Fruit fly (Drosophila melanogaster) whole organism, embryonic: ENCODE measurements around the gene aqz.
A peak's percentile ranks its signal among the peaks of the same experiment; 100 is the strongest.

ENCODE experiments used
- ATbp ChIP-seq: fragments of 200-800 bp; sonication (Bioruptor generic); optimal IDR thresholded peaks from 2 replicates; lab custom pipeline; 2017; ENCODE audit warnings: missing biosample characterization, mild to moderate bottlenecking, missing genetic modification characterization, missing genetic modification reagents
- Antp ChIP-seq: fragments of 200-800 bp; sonication (Bioruptor generic); optimal IDR thresholded peaks from 3 replicates; lab custom pipeline; 2016; ENCODE audit warnings: missing biosample characterization, missing genetic modification characterization
- Asciz ChIP-seq: fragments of 200-800 bp; sonication (Bioruptor generic); optimal IDR thresholded peaks from 2 replicates; lab custom pipeline; 2017; ENCODE audit warnings: missing biosample characterization, mild to moderate bottlenecking, missing genetic modification characterization, missing genetic modification reagents
- BtbVII ChIP-seq: fragments of 200-800 bp; sonication (Bioruptor generic); optimal IDR thresholded peaks from 3 replicates; lab custom pipeline; 2017; ENCODE audit warnings: missing biosample characterization, mild to moderate bottlenecking, missing genetic modification characterization
- CG1024 ChIP-seq: fragments of 200-800 bp; sonication (Bioruptor generic); IDR thresholded peaks from 2 replicates; pipeline ENCODE4 v1.3.6; 2022; ENCODE audit warnings: missing biosample characterization, missing genetic modification characterization
- CG10959 ChIP-seq: fragments of 200-800 bp; sonication (Bioruptor generic); IDR thresholded peaks from 2 replicates; pipeline ENCODE4 v1.3.6; 2022; ENCODE audit warnings: missing biosample characterization, missing genetic modification characterization
- CG1233 ChIP-seq: fragments of 200-800 bp; sonication (Bioruptor generic); optimal IDR thresholded peaks from 4 replicates; lab custom pipeline; 2018; ENCODE audit warnings: missing biosample characterization, mild to moderate bottlenecking, missing genetic modification characterization
- CG1603 ChIP-seq: fragments of 200-800 bp; sonication (Bioruptor generic); optimal IDR thresholded peaks from 2 replicates; lab custom pipeline; 2019; ENCODE audit warnings: missing biosample characterization, mild to moderate bottlenecking, missing genetic modification characterization, moderate library complexity
- CG1647 ChIP-seq: fragments of 200-800 bp; sonication (Bioruptor generic); optimal IDR thresholded peaks from 3 replicates; lab custom pipeline; 2016; ENCODE audit warnings: missing biosample characterization, missing genetic modification characterization
- CG17802 ChIP-seq: fragments of 200-800 bp; sonication (Bioruptor generic); optimal IDR thresholded peaks from 2 replicates; lab custom pipeline; 2018; ENCODE audit warnings: missing biosample characterization, mild to moderate bottlenecking, missing genetic modification characterization, moderate library complexity
- CG1832 ChIP-seq: fragments of 200-800 bp; sonication (Bioruptor generic); optimal IDR thresholded peaks from 2 replicates; lab custom pipeline; 2017; ENCODE audit warnings: missing biosample characterization, mild to moderate bottlenecking, missing genetic modification characterization, inconsistent platforms
- CG2678 ChIP-seq: fragments of 200-800 bp; sonication (Bioruptor generic); optimal IDR thresholded peaks from 3 replicates; lab custom pipeline; 2019; ENCODE audit warnings: missing biosample characterization, mild to moderate bottlenecking, missing genetic modification characterization, moderate library complexity
- CG3995 ChIP-seq: fragments of 200-800 bp; sonication (Bioruptor generic); optimal IDR thresholded peaks from 3 replicates; lab custom pipeline; 2016; ENCODE audit warnings: missing biosample characterization, missing genetic modification characterization
- CG4404 ChIP-seq: fragments of 200-800 bp; sonication (Bioruptor generic); IDR thresholded peaks from 2 replicates; pipeline ENCODE4 v1.3.6; 2022; ENCODE audit warnings: missing biosample characterization, missing genetic modification characterization
- CG4424 ChIP-seq: fragments of 200-800 bp; sonication (Bioruptor generic); optimal IDR thresholded peaks from 3 replicates; lab custom pipeline; 2016; ENCODE audit warnings: missing biosample characterization, missing genetic modification characterization
- CG4617 ChIP-seq: fragments of 200-800 bp; sonication (Bioruptor generic); optimal IDR thresholded peaks from 3 replicates; lab custom pipeline; 2016; ENCODE audit warnings: missing biosample characterization, missing genetic modification characterization, borderline replicate concordance
- CG4820 ChIP-seq: fragments of 200-800 bp; sonication (Bioruptor generic); optimal IDR thresholded peaks from 3 replicates; lab custom pipeline; 2016; ENCODE audit warnings: missing biosample characterization, missing genetic modification characterization
- CG6175 ChIP-seq: fragments of 200-800 bp; sonication (Bioruptor generic); IDR thresholded peaks from 3 replicates; pipeline ENCODE4 v1.3.6; 2022; ENCODE audit warnings: missing biosample characterization, missing genetic modification characterization
- CG7987 ChIP-seq: fragments of 200-800 bp; sonication (Bioruptor generic); optimal IDR thresholded peaks from 2 replicates; lab custom pipeline; 2018; ENCODE audit warnings: missing biosample characterization, mild to moderate bottlenecking, missing genetic modification characterization, moderate library complexity
- CG8388 ChIP-seq: fragments of 200-800 bp; sonication (Bioruptor generic); optimal IDR thresholded peaks from 2 replicates; lab custom pipeline; 2019; ENCODE audit warnings: missing biosample characterization, mild to moderate bottlenecking, missing genetic modification characterization, moderate library complexity
- CG8478 ChIP-seq: fragments of >200 bp; optimal IDR thresholded peaks from 2 replicates; lab custom pipeline; 2018
- Deaf1 ChIP-seq: fragments of 200-800 bp; optimal IDR thresholded peaks from 3 replicates; lab custom pipeline; 2019; ENCODE audit warnings: missing biosample characterization, mild to moderate bottlenecking, missing genetic modification characterization, moderate library complexity
- E2f2 ChIP-seq: fragments of 200-800 bp; sonication (Bioruptor generic); IDR thresholded peaks from 2 replicates; pipeline ENCODE4 v1.3.6; 2022; ENCODE audit warnings: missing biosample characterization, missing genetic modification characterization
- Ets65A ChIP-seq: fragments of 200-800 bp; sonication (Bioruptor generic); peaks from one replicate; lab custom pipeline; 2016; ENCODE audit warnings: missing biosample characterization, missing genetic modification characterization
- Fer1 ChIP-seq: fragments of 200-800 bp; sonication (Bioruptor generic); optimal IDR thresholded peaks from 2 replicates; lab custom pipeline; 2017; ENCODE audit warnings: missing biosample characterization, mild to moderate bottlenecking, missing genetic modification characterization
- Lhr ChIP-seq: fragments of 200-800 bp; sonication (Bioruptor generic); optimal IDR thresholded peaks from 3 replicates; lab custom pipeline; 2017; ENCODE audit warnings: mild to moderate bottlenecking, missing biosample characterization, missing genetic modification reagents, missing genetic modification characterization
- MESR4 ChIP-seq: fragments of 200-800 bp; sonication (Bioruptor generic); optimal IDR thresholded peaks from 2 replicates; lab custom pipeline; 2018; ENCODE audit warnings: missing biosample characterization, mild to moderate bottlenecking, missing genetic modification characterization, moderate library complexity
- Max ChIP-seq: fragments of 200-800 bp; sonication (Bioruptor generic); optimal IDR thresholded peaks from 2 replicates; lab custom pipeline; 2016; ENCODE audit warnings: missing biosample characterization, mild to moderate bottlenecking, missing genetic modification characterization
- Myb ChIP-seq: fragments of 200-800 bp; sonication (Bioruptor generic); optimal IDR thresholded peaks from 2 replicates; lab custom pipeline; 2016; ENCODE audit warnings: missing biosample characterization, missing genetic modification characterization
- Neu2 ChIP-seq: fragments of 200-800 bp; sonication (Bioruptor generic); optimal IDR thresholded peaks from 3 replicates; lab custom pipeline; 2016; ENCODE audit warnings: missing biosample characterization, missing genetic modification characterization, borderline replicate concordance
- Optix ChIP-seq: fragments of 200-800 bp; sonication (Bioruptor generic); IDR thresholded peaks from 3 replicates; pipeline ENCODE4 v1.3.6; 2022; ENCODE audit warnings: missing biosample characterization, missing genetic modification characterization
- Sox102F ChIP-seq: fragments of 200-800 bp; sonication (Bioruptor generic); optimal IDR thresholded peaks from 2 replicates; lab custom pipeline; 2018; ENCODE audit warnings: missing biosample characterization, mild to moderate bottlenecking, missing genetic modification characterization, moderate library complexity
- Trl ChIP-seq, 3 experiments: fragments of >200 bp in 2 of 3; fragments of 200-800 bp in 1 of 3; sonication (Bioruptor generic) in 1 of 3; optimal IDR thresholded peaks; 2 replicates in 1 of 3; 3 replicates in 2 of 3; lab custom pipeline; 2016 to 2017; ENCODE audit warnings: missing biosample characterization in 1 of 3, missing genetic modification characterization in 1 of 3
- YL-1 ChIP-seq: fragments of 200-800 bp; sonication (Bioruptor generic); optimal IDR thresholded peaks from 3 replicates; lab custom pipeline; 2017; ENCODE audit warnings: missing biosample characterization, mild to moderate bottlenecking, missing genetic modification characterization
- ash1 ChIP-seq: fragments of 200-800 bp; sonication (Bioruptor generic); optimal IDR thresholded peaks from 2 replicates; lab custom pipeline; 2018; ENCODE audit warnings: missing biosample characterization, mild to moderate bottlenecking, missing genetic modification characterization
- az2 ChIP-seq: fragments of 200-800 bp; sonication (Bioruptor generic); optimal IDR thresholded peaks from 3 replicates; lab custom pipeline; 2016; ENCODE audit warnings: missing biosample characterization, missing genetic modification characterization
- ci ChIP-seq: fragments of 200-800 bp; sonication (Bioruptor generic); IDR thresholded peaks from 3 replicates; pipeline ENCODE4 v1.3.6; 2022; ENCODE audit warnings: missing biosample characterization, missing genetic modification characterization
- danr ChIP-seq: fragments of 200-800 bp; sonication (Bioruptor generic); IDR thresholded peaks from 2 replicates; pipeline ENCODE4 v1.3.6; 2022; ENCODE audit warnings: missing biosample characterization, missing genetic modification characterization
- dimm ChIP-seq: fragments of 200-800 bp; sonication (Bioruptor generic); IDR thresholded peaks from 2 replicates; pipeline ENCODE4 v1.3.6; 2022; ENCODE audit warnings: missing biosample characterization, missing genetic modification characterization
- dm ChIP-seq: fragments of 200-800 bp; sonication (Bioruptor generic); optimal IDR thresholded peaks from 3 replicates; lab custom pipeline; 2016; ENCODE audit warnings: missing biosample characterization, missing genetic modification characterization
- gfzf ChIP-seq: fragments of 200-800 bp; sonication (Bioruptor generic); optimal IDR thresholded peaks from 2 replicates; lab custom pipeline; 2016; ENCODE audit warnings: missing biosample characterization, mild to moderate bottlenecking, missing genetic modification characterization, moderate library complexity
- gsb ChIP-seq: fragments of 200-800 bp; sonication (Bioruptor generic); IDR thresholded peaks from 2 replicates; pipeline ENCODE4 v1.3.6; 2022; ENCODE audit warnings: missing biosample characterization, missing genetic modification characterization
- inv ChIP-seq: fragments of 200-800 bp; sonication (Bioruptor generic); IDR thresholded peaks from 2 replicates; pipeline ENCODE4 v1.3.6; 2022; ENCODE audit warnings: missing biosample characterization, missing genetic modification characterization; ENCODE audit not compliant: partially characterized antibody
- jing ChIP-seq: fragments of 200-800 bp; sonication (Bioruptor generic); optimal IDR thresholded peaks from 2 replicates; lab custom pipeline; 2018; ENCODE audit warnings: missing biosample characterization, mild to moderate bottlenecking, missing genetic modification characterization
- knrl ChIP-seq: fragments of 200-800 bp; sonication (Bioruptor generic); IDR thresholded peaks from 3 replicates; pipeline ENCODE4 v1.3.6; 2022; ENCODE audit warnings: missing biosample characterization, missing genetic modification characterization; ENCODE audit not compliant: partially characterized antibody
- mirr ChIP-seq: fragments of 200-800 bp; sonication (Bioruptor generic); optimal IDR thresholded peaks from 3 replicates; lab custom pipeline; 2018; ENCODE audit warnings: missing biosample characterization, mild to moderate bottlenecking, missing genetic modification characterization
- nmo ChIP-seq: fragments of 200-800 bp; sonication (Bioruptor generic); optimal IDR thresholded peaks from 2 replicates; lab custom pipeline; 2018; ENCODE audit warnings: missing biosample characterization, mild to moderate bottlenecking, missing genetic modification characterization, moderate library complexity
- pzg ChIP-seq: fragments of 200-800 bp; sonication (Bioruptor generic); optimal IDR thresholded peaks from 3 replicates; lab custom pipeline; 2018; ENCODE audit warnings: missing biosample characterization, mild to moderate bottlenecking, missing genetic modification characterization, moderate library complexity
- schlank ChIP-seq: fragments of 200-800 bp; sonication (Bioruptor generic); optimal IDR thresholded peaks from 2 replicates; lab custom pipeline; 2018; ENCODE audit warnings: missing biosample characterization, mild to moderate bottlenecking, missing genetic modification characterization
- ssp ChIP-seq: fragments of 200-800 bp; sonication (Bioruptor generic); IDR thresholded peaks from 2 replicates; pipeline ENCODE4 v1.3.6; 2022; ENCODE audit warnings: missing biosample characterization, missing genetic modification characterization

The aqz gene

DNA sequence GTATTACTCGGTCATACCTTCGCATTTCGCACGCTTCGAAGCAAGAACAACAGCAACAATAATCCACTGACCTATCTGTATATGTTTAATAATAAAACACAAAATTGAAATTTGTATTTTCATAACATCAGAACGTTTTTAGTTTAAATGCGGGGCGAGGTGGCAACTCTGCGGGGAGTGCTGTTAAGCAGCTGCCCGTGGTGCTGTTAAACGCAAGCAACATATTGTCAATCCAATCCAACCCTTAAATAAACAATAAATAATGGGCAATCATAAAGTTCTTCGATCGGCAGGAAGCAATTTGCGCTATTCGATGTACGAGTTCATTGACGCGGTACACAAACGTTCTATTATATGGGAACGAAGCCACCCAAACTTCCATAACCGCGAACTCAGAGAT, 14.4 kb downstream of the aqz start, which contains the start of gene hng2 (continued):
- peak; percentile 36 for TF ChIP-seq pzg
- TF ChIP-seq MESR4 (GFP tag; lab: Kevin White, UChicago) = peak; percentile 16
- no peak for TF ChIP-seq Trl (optimal IDR thresholded peaks at IDR 0.05; lab: Kevin White, UChicago)
- TF ChIP-seq Trl (GFP tag; optimal IDR thresholded peaks at IDR 0.05; lab: Kevin White, UChicago) = no peak
- TF ChIP-seq danr (GFP tag; lab: Robert Waterston, UW) = no peak
- peak; percentile 12 for TF ChIP-seq CG4617
- no peak for TF ChIP-seq CG4404 (GFP tag; lab: Robert Waterston, UW)
- no peak for TF ChIP-seq ATbp (GFP tag; lab: Kevin White, UChicago)
- TF ChIP-seq Myb (GFP tag; lab: Kevin White, UChicago) = peak; percentile 64
- TF ChIP-seq CG1603 (tag; lab: Kevin White, UChicago) = peak; percentile 37
- peak; percentile 28 for TF ChIP-seq Ets65A

DNA sequence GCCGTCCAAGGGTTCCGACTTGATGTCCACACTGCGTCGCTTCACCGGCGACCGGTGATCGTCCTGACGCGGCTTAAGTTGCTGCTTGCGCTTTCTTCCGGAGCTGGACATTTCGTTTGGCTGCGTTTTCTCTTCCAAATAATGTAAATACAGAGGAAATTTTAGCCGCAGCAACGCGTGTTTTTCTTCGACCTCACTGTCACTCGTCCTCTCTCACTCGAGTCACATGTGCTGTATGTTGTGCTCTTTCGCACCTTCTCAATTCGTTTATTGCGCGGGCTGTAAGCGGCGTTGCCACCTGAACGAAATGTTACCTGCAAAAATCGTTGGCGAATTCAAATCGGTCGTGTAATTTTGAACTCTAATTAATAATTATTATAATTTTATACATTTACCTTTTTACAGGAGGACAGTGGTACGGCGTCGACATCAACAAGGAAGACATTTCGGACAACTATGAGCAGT, 15.1 kb downstream of the aqz start, which contains the start of gene CG9839:
Gene CG9839 (minus strand): TSS at position 415 of the 465 bp plus-strand sequence.
- TF ChIP-seq CG1832 (GFP tag; lab: Kevin White, UChicago) (peak; percentile 85), schlank (tag; lab: Kevin White, UChicago) (no peak), knrl (no peak), Fer1 (no peak), dm (GFP tag; lab: Kevin White, UChicago) (peak; percentile 77), danr (GFP tag; lab: Robert Waterston, UW) (no peak), inv (GFP tag; lab: Robert Waterston, UW) (no peak), CG6175 (no peak), CG8388 (peak; percentile 66), CG10959 (no peak), Max (GFP tag; lab: Kevin White, UChicago) (no peak), ash1 (no peak), CG7987 (GFP tag; lab: Kevin White, UChicago) (no peak), CG1024 (GFP tag; lab: Robert Waterston, UW) (no peak), Ets65A (no peak), Lhr (GFP tag; lab: Kevin White, UChicago) (no peak), CG4820 (no peak), Deaf1 (tag; lab: Kevin White, UChicago) (no peak), BtbVII (no peak), ssp (GFP tag; lab: Robert Waterston, UW) (no peak), CG1647 (GFP tag; lab: Kevin White, UChicago) (no peak), CG8478 (lab: Kevin White, UChicago) (peak; percentile 77), Antp (GFP tag; lab: Kevin White, UChicago) (no peak), dimm (no peak), ci (GFP tag; lab: Robert Waterston, UW) (peak; percentile 22; the same call in 1 of the 3 replicates), Asciz (GFP tag; lab: Kevin White, UChicago) (no peak), CG4424 (GFP tag; lab: Kevin White, UChicago) (no peak), CG3995 (peak; percentile 62), CG1233 (GFP tag; lab: Kevin White, UChicago) (no peak), Neu2 (GFP tag; lab: Kevin White, UChicago) (no peak), gfzf (GFP tag; lab: Kevin White, UChicago) (no peak), YL-1 (peak; percentile 68), nmo (GFP tag; lab: Kevin White, UChicago) (no peak), CG17802 (tag; lab: Kevin White, UChicago) (no peak), gsb (no peak), CG2678 (tag; lab: Kevin White, UChicago) (no peak), mirr (GFP tag; lab: Kevin White, UChicago) (no peak), E2f2 (GFP tag; lab: Robert Waterston, UW) (peak; percentile 86), jing (GFP tag; lab: Kevin White, UChicago) (no peak), Sox102F (GFP tag; lab: Kevin White, UChicago) (no peak), az2 (GFP tag; lab: Kevin White, UChicago) (no peak), Optix (GFP tag; lab: Robert Waterston, UW) (no peak)
